Worm (Caenorhabditis elegans): ENCODE results near the gene srt-69.

- TF ChIP-seq ama-1 (optimal IDR thresholded peaks at IDR 0.05): no peak
- TF ChIP-seq nhr-237 (tag; optimal IDR thresholded peaks at IDR 0.05): no peak
- no peak for TF ChIP-seq unc-62 (GFP tag; optimal IDR thresholded peaks at IDR 0.05)
- TF ChIP-seq nhr-25 (tag; optimal IDR thresholded peaks at IDR 0.05): no peak
- no peak for TF ChIP-seq nhr-76 (tag; optimal IDR thresholded peaks at IDR 0.05)
- TF ChIP-seq ztf-11 (tag; optimal IDR thresholded peaks at IDR 0.05): no peak
- no peak for TF ChIP-seq nhr-12 (tag; optimal IDR thresholded peaks at IDR 0.05)
Measured at ce11 chrV:5228513-5228912, 37.0 kb downstream of the srt-69 start.
